Worm (Caenorhabditis elegans) whole organism, L2 larva: ENCODE data around the gene cdc-37.
"Not testable (repeated sequence)": the region's sequence is repeated elsewhere in the genome, so short reads cannot be mapped to it uniquely, and the experiment has no call there.

ENCODE experiments used
- C34F6.9 ChIP-seq: fragments of 150-350 bp; optimal IDR thresholded peaks from 2 replicates; lab custom pipeline; 2014; ENCODE audit warnings: missing biosample characterization, missing genetic modification characterization
- F13H6.1 ChIP-seq: sonication (generic microtip); optimal IDR thresholded peaks from 2 replicates; lab custom pipeline; 2016; ENCODE audit warnings: missing genetic modification characterization, missing compliant biosample characterization
- ZK546.5 ChIP-seq: sonication (generic microtip); optimal IDR thresholded peaks from 2 replicates; lab custom pipeline; 2017; ENCODE audit warnings: missing biosample characterization, missing genetic modification characterization
- alr-1 ChIP-seq: fragments of 150-350 bp; optimal IDR thresholded peaks from 2 replicates; lab custom pipeline; 2014; ENCODE audit warnings: missing biosample characterization, missing genetic modification characterization
- aly-2 ChIP-seq: fragments of 150-350 bp; optimal IDR thresholded peaks from 2 replicates; lab custom pipeline; 2014; ENCODE audit warnings: missing biosample characterization, missing genetic modification characterization
- blmp-1 ChIP-seq: sonication (generic microtip); optimal IDR thresholded peaks from 2 replicates; lab custom pipeline; 2017; ENCODE audit warnings: missing genetic modification characterization, mild to moderate bottlenecking, missing compliant biosample characterization, antibody characterized with exemption, moderate library complexity; ENCODE audit not compliant: insufficient read depth
- ceh-82 ChIP-seq: fragments of 150-350 bp; optimal IDR thresholded peaks from 2 replicates; lab custom pipeline; 2014; ENCODE audit warnings: missing biosample characterization, missing genetic modification characterization
- crh-2 ChIP-seq: sonication (generic microtip); optimal IDR thresholded peaks from 2 replicates; lab custom pipeline; 2017; ENCODE audit warnings: missing biosample characterization, missing genetic modification characterization
- dmd-4 ChIP-seq: sonication (generic microtip); optimal IDR thresholded peaks from 2 replicates; lab custom pipeline; 2017; ENCODE audit warnings: missing biosample characterization, missing genetic modification characterization
- lin-13 ChIP-seq: fragments of 150-350 bp; optimal IDR thresholded peaks from 2 replicates; lab custom pipeline; 2014; ENCODE audit warnings: missing biosample characterization, missing genetic modification reagents, missing genetic modification characterization
- lsy-2 ChIP-seq, 2 experiments: fragments of 150-350 bp in 1 of 2; sonication (generic microtip) in 1 of 2; optimal IDR thresholded peaks; 2 replicates each; lab custom pipeline; 2014 to 2017; ENCODE audit warnings: missing biosample characterization in 2 of 2, missing genetic modification characterization in 2 of 2
- mbf-1 ChIP-seq: sonication (generic microtip); optimal IDR thresholded peaks from 2 replicates; lab custom pipeline; 2017; ENCODE audit warnings: missing biosample characterization, missing genetic modification characterization
- mdl-1 ChIP-seq, 2 experiments: fragments of 150-350 bp in 1 of 2; sonication (generic microtip) in 1 of 2; optimal IDR thresholded peaks; 2 replicates each; lab custom pipeline; 2017; ENCODE audit warnings: missing biosample characterization in 2 of 2, missing genetic modification characterization in 2 of 2
- nhr-10 ChIP-seq: sonication (generic microtip); optimal IDR thresholded peaks from 2 replicates; lab custom pipeline; 2017; ENCODE audit warnings: missing biosample characterization, missing genetic modification characterization
- nhr-12 ChIP-seq: fragments of 150-350 bp; optimal IDR thresholded peaks from 2 replicates; lab custom pipeline; 2014; ENCODE audit warnings: missing biosample characterization, missing genetic modification characterization
- nhr-129 ChIP-seq: fragments of 150-350 bp; optimal IDR thresholded peaks from 2 replicates; lab custom pipeline; 2014; ENCODE audit warnings: missing biosample characterization, missing genetic modification characterization
- nhr-21 ChIP-seq: fragments of 150-350 bp; optimal IDR thresholded peaks from 2 replicates; lab custom pipeline; 2014; ENCODE audit warnings: missing biosample characterization, missing genetic modification characterization
- nhr-23 ChIP-seq: fragments of 150-350 bp; optimal IDR thresholded peaks from 2 replicates; lab custom pipeline; 2014; ENCODE audit warnings: missing biosample characterization, missing genetic modification reagents, missing genetic modification characterization
- nhr-25 ChIP-seq: fragments of 150-350 bp; sonication (generic microtip); optimal IDR thresholded peaks from 3 replicates; lab custom pipeline; 2014; ENCODE audit warnings: missing biosample characterization, missing genetic modification characterization
- nhr-6 ChIP-seq: fragments of 150-350 bp; optimal IDR thresholded peaks from 2 replicates; lab custom pipeline; 2014; ENCODE audit warnings: missing biosample characterization, missing genetic modification characterization
- nhr-77 ChIP-seq: fragments of 150-350 bp; optimal IDR thresholded peaks from 2 replicates; lab custom pipeline; 2014; ENCODE audit warnings: missing biosample characterization, missing genetic modification characterization
- sem-4 ChIP-seq: fragments of 150-350 bp; optimal IDR thresholded peaks from 2 replicates; lab custom pipeline; 2014; ENCODE audit warnings: missing biosample characterization, missing genetic modification reagents, missing genetic modification characterization
- skn-1 ChIP-seq: sonication (generic microtip); optimal IDR thresholded peaks from 2 replicates; lab custom pipeline; 2017; ENCODE audit warnings: missing biosample characterization, missing genetic modification characterization
- sma-9 ChIP-seq, 2 experiments: fragments of 150-350 bp in 1 of 2; sonication (generic microtip) in 1 of 2; optimal IDR thresholded peaks; 2 replicates each; lab custom pipeline; 2014 to 2016; ENCODE audit warnings: missing genetic modification characterization in 2 of 2, mild to moderate bottlenecking in 1 of 2, missing biosample characterization in 1 of 2, missing compliant biosample characterization in 1 of 2, missing genetic modification reagents in 1 of 2, moderate library complexity in 1 of 2
- unc-39 ChIP-seq: fragments of 150-350 bp; optimal IDR thresholded peaks from 2 replicates; lab custom pipeline; 2014; ENCODE audit warnings: missing biosample characterization, missing genetic modification characterization
- unc-55 ChIP-seq: fragments of 150-350 bp; sonication (generic microtip); optimal IDR thresholded peaks from 3 replicates; lab custom pipeline; 2014; ENCODE audit warnings: missing biosample characterization, missing genetic modification reagents, missing genetic modification characterization
- unc-62 ChIP-seq: fragments of 150-350 bp; optimal IDR thresholded peaks from 2 replicates; lab custom pipeline; 2014; ENCODE audit warnings: missing biosample characterization, missing genetic modification reagents, missing genetic modification characterization
- zag-1 ChIP-seq: fragments of 150-350 bp; optimal IDR thresholded peaks from 2 replicates; lab custom pipeline; 2014; ENCODE audit warnings: missing biosample characterization, missing genetic modification characterization
- ztf-4 ChIP-seq: fragments of 150-350 bp; optimal IDR thresholded peaks from 2 replicates; lab custom pipeline; 2014; ENCODE audit warnings: missing biosample characterization, missing genetic modification characterization

Gene cdc-37

DNA sequence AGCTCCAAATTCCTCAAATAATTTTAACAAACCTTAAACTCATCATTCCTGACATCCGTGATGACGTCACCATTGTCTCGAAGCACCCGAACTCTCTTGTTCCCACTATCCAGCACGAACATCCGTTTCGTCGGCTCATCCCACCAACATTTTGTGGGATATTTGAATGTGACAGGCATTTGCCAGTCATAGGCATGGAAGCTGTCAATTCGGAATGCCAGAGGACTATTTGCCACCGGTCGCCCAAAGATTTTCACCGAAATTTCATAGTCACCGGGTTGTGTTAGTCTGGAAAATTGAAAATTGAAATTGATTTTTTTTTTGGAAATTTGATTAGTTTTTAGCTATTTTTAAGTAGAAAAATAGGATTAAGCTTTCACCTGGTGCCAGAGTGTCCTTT, 16.3 kb upstream of the cdc-37 start:
- no peak for TF ChIP-seq ztf-4 (tag; lab: Kevin White, UChicago)
- no peak for TF ChIP-seq unc-55 (GFP tag; lab: Kevin White, UChicago)
- no peak for TF ChIP-seq unc-62
- TF ChIP-seq nhr-12: no peak
- TF ChIP-seq nhr-21 (tag; lab: Kevin White, UChicago): no peak
- no peak for TF ChIP-seq mdl-1 (tag; optimal IDR thresholded peaks at IDR 0.05; lab: Kevin White, UChicago)
- no peak for TF ChIP-seq C34F6.9 (tag; lab: Kevin White, UChicago)
- TF ChIP-seq ZK546.5: no peak
- TF ChIP-seq skn-1: no peak
- TF ChIP-seq mbf-1 (tag; lab: Kevin White, UChicago): no peak
- no peak for TF ChIP-seq lin-13 (GFP tag; lab: Kevin White, UChicago)
- TF ChIP-seq nhr-10 (tag; lab: Kevin White, UChicago): no peak
- no peak for TF ChIP-seq sem-4
- no peak for TF ChIP-seq alr-1
- TF ChIP-seq nhr-77 (tag; lab: Kevin White, UChicago): no peak

ce11 chrII:593221-593620, 12.8 kb upstream of the cdc-37 start, which contains the start of gene W08F4.1:
TSS of gene W08F4.1 (plus strand) at chrII:593521.
- TF ChIP-seq nhr-23 (tag; lab: Kevin White, UChicago); dmd-4; crh-2 (tag; lab: Kevin White, UChicago): not testable (repeated sequence)
- TF ChIP-seq, all 48 proteins: peak for 0; not testable (repeated sequence) for 48

ce11 chrII:591110-591509, 10.7 kb upstream of the cdc-37 start, which contains the start of gene W08F4.10:
TSS of gene W08F4.10 (minus strand) at chrII:591210.
- TF ChIP-seq unc-39 (tag; lab: Kevin White, UChicago): no peak
- TF ChIP-seq nhr-25: no peak

- TF ChIP-seq ceh-82 (tag; lab: Kevin White, UChicago): no peak
- TF ChIP-seq ztf-4 (tag; lab: Kevin White, UChicago): no peak
- no peak for TF ChIP-seq crh-2 (tag; lab: Kevin White, UChicago)
- TF ChIP-seq lin-13 (GFP tag; lab: Kevin White, UChicago): no peak
- no peak for TF ChIP-seq lsy-2 (tag; optimal IDR thresholded peaks at IDR 0.05; lab: Kevin White, UChicago)
- TF ChIP-seq sma-9 (GFP tag; optimal IDR thresholded peaks at IDR 0.05; lab: Kevin White, UChicago): no peak
- no peak for TF ChIP-seq sma-9 (tag; optimal IDR thresholded peaks at IDR 0.05; lab: Kevin White, UChicago)
- TF ChIP-seq C34F6.9 (tag; lab: Kevin White, UChicago): no peak
- no peak for TF ChIP-seq sem-4
These were observed 7.1 kb upstream of the cdc-37 start, which contains the start of gene fbxb-34 for ce11 chrII:587533-587932. TSS of gene fbxb-34 (plus strand) at chrII:587833.

DNA sequence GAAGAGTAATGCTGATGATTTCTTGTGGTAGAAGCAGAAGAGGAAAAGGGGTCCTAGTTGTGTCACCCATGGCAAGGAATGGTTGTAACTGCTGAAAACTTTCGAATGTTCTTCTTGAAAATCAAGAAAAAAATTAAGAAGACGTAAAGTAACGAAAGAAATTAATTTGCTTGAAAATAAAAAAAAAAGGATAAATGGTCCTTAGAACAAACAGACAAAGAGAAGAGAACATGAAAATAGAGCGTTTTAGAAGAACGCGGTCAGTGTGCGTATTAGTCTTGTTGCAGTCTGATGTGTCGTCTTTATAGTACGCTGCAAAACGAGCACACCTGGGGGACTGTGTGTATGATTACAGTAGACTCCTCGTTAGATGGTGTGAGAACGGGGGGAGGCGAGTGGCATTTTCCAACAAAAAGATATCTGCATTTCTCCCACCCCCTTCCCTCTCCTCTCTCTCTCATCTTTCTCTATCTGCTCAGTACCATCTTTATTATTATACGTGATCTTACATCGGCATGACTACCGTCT, 4.0 kb upstream of the cdc-37 start, which contains the start of the genes W08F4.12 and W08F4.13:
TSS of gene W08F4.12 (minus strand) at position 101 of the 528 bp plus-strand sequence.
TSS of gene W08F4.13 (plus strand) at position 478 of the 528 bp plus-strand sequence.
- TF ChIP-seq nhr-21 (tag; lab: Kevin White, UChicago) (no peak), aly-2 (tag; lab: Kevin White, UChicago) (no peak), sem-4 (no peak), ztf-4 (tag; lab: Kevin White, UChicago) (no peak), blmp-1 (tag; lab: Kevin White, UChicago) (no peak), nhr-25 (no peak), ZK546.5 (no peak), unc-39 (tag; lab: Kevin White, UChicago) (no peak), nhr-129 (tag; lab: Kevin White, UChicago) (no peak), nhr-6 (tag; lab: Kevin White, UChicago) (no peak), F13H6.1 (tag; lab: Kevin White, UChicago) (no peak), nhr-12 (no peak), ceh-82 (tag; lab: Kevin White, UChicago) (no peak)

DNA sequence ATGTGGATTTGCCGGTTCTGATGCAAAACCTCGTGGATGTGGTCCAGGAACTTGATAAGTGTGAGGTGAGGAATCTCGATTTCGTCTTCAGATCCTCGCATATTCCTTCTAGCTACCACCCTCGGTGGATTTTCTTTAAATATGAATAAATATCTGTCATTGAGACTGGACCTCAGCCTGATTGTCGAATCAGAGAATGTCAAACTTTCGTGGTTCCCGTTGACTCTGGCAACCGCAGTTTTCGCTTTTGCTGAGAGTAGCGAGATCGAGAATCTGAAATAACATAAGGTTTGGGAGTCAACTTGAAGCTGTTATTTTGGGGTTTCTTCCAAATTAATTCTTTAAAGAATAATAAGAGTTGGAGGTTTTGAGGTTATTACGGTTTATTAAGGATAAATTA, 2.3 kb upstream of the cdc-37 start, which contains the start of gene fbxb-14:
TSS of gene fbxb-14 (minus strand) at position 101 of the 400 bp plus-strand sequence.
- TF ChIP-seq sem-4 (no peak), nhr-25 (no peak), ceh-82 (tag; lab: Kevin White, UChicago) (no peak), zag-1 (no peak), unc-39 (tag; lab: Kevin White, UChicago) (no peak), nhr-12 (no peak), ZK546.5 (no peak), crh-2 (tag; lab: Kevin White, UChicago) (no peak), mdl-1 (tag; optimal IDR thresholded peaks at IDR 0.05; lab: Kevin White, UChicago) (no peak), sma-9 (GFP tag; optimal IDR thresholded peaks at IDR 0.05; lab: Kevin White, UChicago) (no peak), sma-9 (tag; optimal IDR thresholded peaks at IDR 0.05; lab: Kevin White, UChicago) (no peak)
